Worm (Caenorhabditis elegans): ENCODE data around the gene K08H2.3.

The K08H2.3 gene

DNA sequence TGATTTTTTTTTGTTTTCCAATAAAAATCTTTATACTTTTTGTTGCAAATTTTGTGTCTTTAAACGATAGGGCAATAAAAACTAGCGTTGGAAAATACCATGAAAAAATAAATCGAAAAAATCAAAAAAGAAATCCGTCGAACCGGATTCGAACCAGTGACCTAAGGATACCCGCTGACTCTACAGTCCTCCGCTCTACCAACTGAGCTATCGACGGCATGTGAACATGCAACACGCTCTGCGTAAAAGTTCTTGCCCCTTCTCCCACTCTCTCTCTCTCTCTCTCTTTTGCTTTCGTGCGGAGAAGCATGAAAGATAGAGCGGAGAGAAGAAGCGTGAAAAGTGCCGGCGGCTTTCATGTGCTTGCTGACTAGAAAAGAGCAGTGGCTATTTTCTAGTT is 27.3 kb downstream of the K08H2.3 start (continued):
- peak; percentile 59 to 81 for TF ChIP-seq daf-16 (GFP tag; optimal IDR thresholded peaks at IDR 0.05)
- peak; percentile 44 for TF ChIP-seq daf-16 (tag; optimal IDR thresholded peaks at IDR 0.05)
- TF ChIP-seq spr-3 (GFP tag; optimal IDR thresholded peaks at IDR 0.05): peak; percentile 15
- peak; percentile 70 for TF ChIP-seq nhr-102 (tag; optimal IDR thresholded peaks at IDR 0.05)
- peak; percentile 40 for TF ChIP-seq zip-2 (tag; optimal IDR thresholded peaks at IDR 0.05)
- TF ChIP-seq set-16 (GFP tag; IDR thresholded peaks at IDR 0.05): no peak
- TF ChIP-seq duxl-1 (tag; optimal IDR thresholded peaks at IDR 0.05; ENCODE audit: poor library complexity): peak; percentile 61
- TF ChIP-seq tag-97 (GFP tag; IDR thresholded peaks at IDR 0.05): no peak
- peak; percentile 74; the same call in 1 of the 2 replicates for TF ChIP-seq lin-29 (GFP tag; IDR thresholded peaks at IDR 0.05)
- no peak for TF ChIP-seq nhr-25 (tag; optimal IDR thresholded peaks at IDR 0.05; ENCODE audit: borderline replicate concordance, insufficient read depth)
- peak; percentile 45 for TF ChIP-seq ceh-32 (tag; optimal IDR thresholded peaks at IDR 0.05; ENCODE audit: poor library complexity)
- TF ChIP-seq pha-4 (GFP tag; IDR thresholded peaks at IDR 0.05): peak; percentile 89
- no peak for TF ChIP-seq pha-4 (tag; optimal IDR thresholded peaks at IDR 0.05)
- peak; percentile 82 for TF ChIP-seq ZK337.2 (GFP tag; IDR thresholded peaks at IDR 0.05)
- TF ChIP-seq daf-8 (GFP tag; IDR thresholded peaks at IDR 0.05): 0 out of 2 replicates have a peak, but pooled peaks have one; percentile 58
- TF ChIP-seq unc-62 (GFP tag; optimal IDR thresholded peaks at IDR 0.05 in 1 of 2): peak in 1 of 2 experiments; percentile 78
- TF ChIP-seq unc-62 (tag; optimal IDR thresholded peaks at IDR 0.05): no peak
- peak; percentile 93 for TF ChIP-seq vab-7 (GFP tag; IDR thresholded peaks at IDR 0.05)
- TF ChIP-seq F44E2.7 (GFP tag; IDR thresholded peaks at IDR 0.05): peak; percentile 91
- no peak for TF ChIP-seq ceh-28 (tag; optimal IDR thresholded peaks at IDR 0.05)
- TF ChIP-seq dpl-1 (GFP tag; optimal IDR thresholded peaks at IDR 0.05): no peak
- TF ChIP-seq hmg-1.1 (GFP tag; IDR thresholded peaks at IDR 0.05): peak; percentile 96
- TF ChIP-seq ceh-82 (tag; optimal IDR thresholded peaks at IDR 0.05): no peak
- peak; percentile 55 for TF ChIP-seq lin-13 (GFP tag; optimal IDR thresholded peaks at IDR 0.05)
- TF ChIP-seq aha-1 (tag): peak; percentile 98
- no peak for TF ChIP-seq mes-2 (tag; optimal IDR thresholded peaks at IDR 0.05; ENCODE audit: poor library complexity, severe bottlenecking)
- no peak for TF ChIP-seq nhr-237 (tag; optimal IDR thresholded peaks at IDR 0.05)
- no peak for TF ChIP-seq lin-38 (GFP tag; IDR thresholded peaks at IDR 0.05)
- TF ChIP-seq ceh-44 (GFP tag; IDR thresholded peaks at IDR 0.05): peak; percentile 44; the same call in 1 of the 2 replicates
- TF ChIP-seq hif-1 (tag; optimal IDR thresholded peaks at IDR 0.05): peak; percentile 33 to 51
- peak; percentile 77; the same call in 1 of the 2 replicates for TF ChIP-seq dmd-9 (GFP tag; IDR thresholded peaks at IDR 0.05)
- TF ChIP-seq lin-15B (tag; optimal IDR thresholded peaks at IDR 0.05): no peak
- no peak for TF ChIP-seq nhr-6 (tag; optimal IDR thresholded peaks at IDR 0.05)
- TF ChIP-seq nhr-11 (tag; optimal IDR thresholded peaks at IDR 0.05): no peak
- no peak for TF ChIP-seq pqm-1 (tag; optimal IDR thresholded peaks at IDR 0.05)
- no peak for TF ChIP-seq ztf-11 (tag; optimal IDR thresholded peaks at IDR 0.05)
- TF ChIP-seq ces-1 (GFP tag; optimal IDR thresholded peaks at IDR 0.05): no peak
- no peak for TF ChIP-seq lsy-2 (tag; optimal IDR thresholded peaks at IDR 0.05)
- no peak for TF ChIP-seq egl-27 (tag; optimal IDR thresholded peaks at IDR 0.05)
- no peak for TF ChIP-seq Y5F2A.4 (GFP tag; optimal IDR thresholded peaks at IDR 0.05)
- TF ChIP-seq unc-39 (tag; optimal IDR thresholded peaks at IDR 0.05): no peak
- peak; percentile 70 for TF ChIP-seq hlh-30 (tag; optimal IDR thresholded peaks at IDR 0.05; ENCODE audit: insufficient read depth)
- peak; percentile 62 for TF ChIP-seq gei-8 (GFP tag; optimal IDR thresholded peaks at IDR 0.05)
- peak; percentile 94 for TF ChIP-seq lim-7 (GFP tag; IDR thresholded peaks at IDR 0.05)
- TF ChIP-seq T26A8.4 (GFP tag; IDR thresholded peaks at IDR 0.05): no peak; the same call in 1 of the 2 replicates
- peak; percentile 54 for TF ChIP-seq mxl-3 (GFP tag; optimal IDR thresholded peaks at IDR 0.05)
- peak; percentile 65; the same call in 1 of the 2 replicates for TF ChIP-seq zip-11 (GFP tag; IDR thresholded peaks at IDR 0.05)
- no peak for TF ChIP-seq mep-1 (tag; optimal IDR thresholded peaks at IDR 0.05)
- no peak for TF ChIP-seq ama-1 (optimal IDR thresholded peaks at IDR 0.05)
- peak; percentile 75 for TF ChIP-seq Y48G9A.11 (GFP tag; IDR thresholded peaks at IDR 0.05)
- peak; percentile 14 for TF ChIP-seq unc-130 (GFP tag; optimal IDR thresholded peaks at IDR 0.05)
- TF ChIP-seq nhr-10 (tag; optimal IDR thresholded peaks at IDR 0.05): no peak
